Fruit fly (Drosophila melanogaster): ENCODE measurements around the gene Bace.

The Bace gene

DNA sequence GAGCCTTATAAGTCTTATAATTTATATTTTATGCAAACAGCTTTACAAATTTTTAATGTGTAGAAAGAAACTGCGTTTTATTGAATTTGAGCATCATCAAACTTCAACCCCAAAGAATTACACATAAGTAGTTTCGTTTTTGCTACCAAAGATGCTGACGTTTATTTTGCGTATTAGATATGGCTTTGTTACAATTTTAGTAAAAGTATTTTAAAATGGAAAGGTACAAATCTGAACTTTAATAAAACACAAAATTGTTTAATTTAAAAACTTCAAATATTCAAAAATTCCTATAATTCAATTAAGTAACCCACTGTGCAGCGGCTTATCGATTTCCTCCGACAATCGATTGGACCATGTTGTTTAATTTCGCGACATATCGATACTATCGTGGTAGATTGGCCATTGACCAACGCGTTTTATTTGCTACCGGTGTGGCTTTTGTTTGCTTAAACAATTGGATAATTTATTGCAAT, 32.0 kb downstream of the Bace start, which contains the start of gene prg (continued):
- TF ChIP-seq br (GFP tag; optimal IDR thresholded peaks at IDR 0.05) (peak; percentile 28), dmrt93B (GFP tag; optimal IDR thresholded peaks at IDR 0.05) (no peak), Hnf4 (GFP tag; optimal IDR thresholded peaks at IDR 0.05) (peak; percentile 66), usp (GFP tag; optimal IDR thresholded peaks at IDR 0.05) (no peak), tai (GFP tag; optimal IDR thresholded peaks at IDR 0.05) (peak; percentile 82), Dfd (GFP tag; optimal IDR thresholded peaks at IDR 0.05) (no peak), Abd-B (GFP tag; optimal IDR thresholded peaks at IDR 0.05) (no peak)

DNA sequence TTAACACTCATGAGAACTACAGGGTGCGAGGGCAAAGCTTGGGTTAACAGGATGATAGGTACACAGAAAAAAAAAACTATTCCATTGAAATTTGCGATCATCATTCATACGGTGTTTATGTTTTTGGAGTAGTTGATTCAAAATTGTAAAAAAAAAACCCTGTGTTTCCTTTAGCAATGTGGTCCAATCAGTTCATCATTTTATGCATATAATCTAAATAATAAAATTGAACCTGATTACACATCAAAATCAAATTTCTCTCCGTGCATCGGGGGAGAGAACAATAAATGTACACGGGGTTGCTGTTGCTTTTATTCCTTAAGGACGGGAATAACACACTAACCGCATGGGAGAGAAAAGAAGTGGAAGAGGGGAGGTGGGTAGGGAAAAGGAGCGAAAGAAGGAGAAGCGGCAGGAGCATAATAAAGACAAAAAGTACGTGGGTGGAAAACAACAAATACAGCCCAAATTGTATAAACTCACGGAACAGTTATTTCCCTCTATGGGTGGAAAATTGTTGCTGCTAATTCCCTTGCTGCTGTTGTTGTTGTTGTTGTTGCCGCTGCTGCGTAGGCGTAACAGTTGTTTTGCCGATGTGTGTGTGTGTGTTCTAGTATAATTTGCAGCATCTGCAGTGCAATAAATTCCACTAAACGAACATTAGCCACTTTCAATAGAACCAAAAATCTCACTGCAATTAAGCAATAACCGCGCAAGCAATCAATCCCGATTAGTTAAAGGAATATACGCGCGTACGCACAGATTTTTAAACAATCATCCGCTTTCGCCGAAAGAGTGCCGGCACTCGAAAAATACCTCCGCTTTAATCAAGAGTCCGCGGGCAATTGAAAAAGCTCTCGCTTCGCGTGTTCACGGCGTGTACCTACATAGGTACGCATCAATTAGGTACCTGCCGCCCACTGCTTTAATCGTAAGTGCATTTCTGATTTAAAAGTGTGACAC, 32.7 kb downstream of the Bace start, which contains the start of gene Agpat2:
Agpat2 (minus strand) TSS at position 851 of the 963 bp plus-strand sequence.
- TF ChIP-seq usp (GFP tag; optimal IDR thresholded peaks at IDR 0.05) (no peak), dmrt93B (GFP tag; optimal IDR thresholded peaks at IDR 0.05) (peak; percentile 52), dsf (GFP tag; optimal IDR thresholded peaks at IDR 0.05; ENCODE audit: borderline replicate concordance) (no peak), Myc (optimal IDR thresholded peaks at IDR 0.05) (no peak), Rel (GFP tag; optimal IDR thresholded peaks at IDR 0.05) (no peak), Rel (tag; optimal IDR thresholded peaks at IDR 0.05) (no peak), foxo (GFP tag; optimal IDR thresholded peaks at IDR 0.05) (peak in 1 of 2 experiments; percentile 83), OdsH (GFP tag; optimal IDR thresholded peaks at IDR 0.05) (peak; percentile 79), Dif (GFP tag; optimal IDR thresholded peaks at IDR 0.05; ENCODE audit: partially characterized antibody) (no peak), brk (GFP tag; optimal IDR thresholded peaks at IDR 0.05) (peak; percentile 58), sage (GFP tag; optimal IDR thresholded peaks at IDR 0.05) (peak; percentile 69), sv (GFP tag; optimal IDR thresholded peaks at IDR 0.05) (peak; percentile 71), h (GFP tag; optimal IDR thresholded peaks at IDR 0.05) (peak; percentile 89), N (GFP tag; optimal IDR thresholded peaks at IDR 0.05) (no peak), fru (GFP tag; optimal IDR thresholded peaks at IDR 0.05) (peak; percentile 82), Mio (GFP tag; optimal IDR thresholded peaks at IDR 0.05) (no peak), HLH106 (tag; optimal IDR thresholded peaks at IDR 0.05) (peak; percentile 69), woc (GFP tag; optimal IDR thresholded peaks at IDR 0.05) (peak; percentile 70), Sp1 (GFP tag; optimal IDR thresholded peaks at IDR 0.05) (peak; percentile 72), br (GFP tag; optimal IDR thresholded peaks at IDR 0.05) (peak; percentile 77), ey (GFP tag; optimal IDR thresholded peaks at IDR 0.05) (peak; percentile 80), Jra (GFP tag; optimal IDR thresholded peaks at IDR 0.05) (no peak), CG32264 (GFP tag; optimal IDR thresholded peaks at IDR 0.05) (peak; percentile 53), tai (GFP tag; optimal IDR thresholded peaks at IDR 0.05) (peak; percentile 71), pan (optimal IDR thresholded peaks at IDR 0.05) (no peak), Hnf4 (GFP tag; optimal IDR thresholded peaks at IDR 0.05) (peak; percentile 56), lola (GFP tag; optimal IDR thresholded peaks at IDR 0.05) (no peak), Hr78 (GFP tag; optimal IDR thresholded peaks at IDR 0.05) (no peak), psq (GFP tag; optimal IDR thresholded peaks at IDR 0.05) (peak; percentile 72), Abd-B (GFP tag; optimal IDR thresholded peaks at IDR 0.05) (no peak), CG9705 (GFP tag; optimal IDR thresholded peaks at IDR 0.05) (peak; percentile 1), rgr (GFP tag; optimal IDR thresholded peaks at IDR 0.05) (peak; percentile 76)

DNA sequence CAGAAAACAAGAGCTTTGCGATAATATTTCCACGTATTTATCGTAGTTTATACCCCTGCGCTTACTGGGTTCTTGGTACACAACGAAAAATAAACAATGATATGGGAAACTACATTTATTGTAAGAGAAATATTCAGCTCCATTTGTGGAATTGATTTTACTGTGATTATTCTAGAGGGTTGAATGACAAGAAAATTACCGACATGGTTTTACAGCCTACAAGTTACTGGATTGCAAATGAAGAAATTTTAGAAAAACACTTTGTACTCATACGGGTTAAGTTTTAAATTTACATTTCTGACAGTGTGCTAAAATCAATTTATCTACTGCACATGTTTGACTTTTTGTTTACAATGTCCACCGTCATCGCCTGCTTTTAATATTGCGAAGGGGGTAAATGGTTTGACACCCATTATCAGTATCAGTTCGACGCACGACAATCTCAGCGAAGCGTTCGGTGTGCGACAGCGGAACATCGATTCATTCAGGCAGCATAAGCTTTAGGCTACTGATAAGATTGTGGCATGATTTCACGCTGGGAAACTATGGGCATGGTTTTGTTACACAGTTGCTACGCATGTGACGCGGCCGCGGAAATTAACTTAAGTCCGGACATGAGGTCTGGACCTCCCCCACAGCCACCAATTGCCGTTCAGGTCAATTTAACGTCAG, 34.2 kb downstream of the Bace start:
- peak; percentile 4 for TF ChIP-seq OdsH (GFP tag; optimal IDR thresholded peaks at IDR 0.05)
- TF ChIP-seq ey (GFP tag; optimal IDR thresholded peaks at IDR 0.05) = peak; percentile 28
- peak; percentile 52 for TF ChIP-seq h (GFP tag; optimal IDR thresholded peaks at IDR 0.05)
- peak; percentile 13 for TF ChIP-seq Hnf4 (GFP tag; optimal IDR thresholded peaks at IDR 0.05)
- TF ChIP-seq sv (GFP tag; optimal IDR thresholded peaks at IDR 0.05) = no peak
- TF ChIP-seq Dif (GFP tag; optimal IDR thresholded peaks at IDR 0.05; ENCODE audit: partially characterized antibody) = no peak
- TF ChIP-seq HLH106 (tag; optimal IDR thresholded peaks at IDR 0.05) = peak; percentile 10
- peak; percentile 7 for TF ChIP-seq Sp1 (GFP tag; optimal IDR thresholded peaks at IDR 0.05)
- TF ChIP-seq br (GFP tag; optimal IDR thresholded peaks at IDR 0.05) = peak; percentile 16
- peak; percentile 39 for TF ChIP-seq rgr (GFP tag; optimal IDR thresholded peaks at IDR 0.05)
- no peak for TF ChIP-seq lola (GFP tag; optimal IDR thresholded peaks at IDR 0.05)

Measured in whole organism, wandering third instar larva.